Worm (Caenorhabditis elegans): Measurements from ENCODE around the gene nlf-1.
A peak's percentile ranks its signal among the peaks of the same experiment; 100 is the strongest.

The nlf-1 gene

DNA sequence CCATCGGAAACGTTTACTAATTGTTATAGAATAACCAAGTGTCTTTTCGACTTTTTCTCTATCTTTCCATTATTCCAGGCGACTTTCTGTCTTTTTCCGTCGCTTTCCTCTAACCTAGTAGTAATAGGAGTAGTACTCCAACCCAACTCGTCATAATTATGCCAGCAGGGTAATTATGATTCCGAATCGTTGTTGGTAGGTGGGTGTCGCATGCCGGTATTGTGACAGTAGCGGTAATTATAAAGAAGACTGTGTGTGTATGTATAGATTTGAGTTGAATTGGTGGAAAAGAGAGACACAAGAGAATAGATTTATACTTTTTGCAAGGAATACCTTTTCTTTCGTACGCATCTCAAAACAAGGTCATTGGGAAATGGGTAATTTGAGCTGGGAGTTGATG is 12.3 kb downstream of the nlf-1 start:
- TF ChIP-seq dsc-1 (tag; optimal IDR thresholded peaks at IDR 0.05): no peak
- TF ChIP-seq blmp-1 (tag; optimal IDR thresholded peaks at IDR 0.05): peak; percentile 29
- TF ChIP-seq mdl-1 (tag; optimal IDR thresholded peaks at IDR 0.05): no peak
- peak; percentile 27 for TF ChIP-seq ceh-8 (GFP tag; optimal IDR thresholded peaks at IDR 0.05)
- TF ChIP-seq mep-1 (tag; optimal IDR thresholded peaks at IDR 0.05): peak; percentile 25
- peak; percentile 81 for TF ChIP-seq nhr-85 (tag)
- TF ChIP-seq ces-1 (GFP tag; optimal IDR thresholded peaks at IDR 0.05): no peak

DNA sequence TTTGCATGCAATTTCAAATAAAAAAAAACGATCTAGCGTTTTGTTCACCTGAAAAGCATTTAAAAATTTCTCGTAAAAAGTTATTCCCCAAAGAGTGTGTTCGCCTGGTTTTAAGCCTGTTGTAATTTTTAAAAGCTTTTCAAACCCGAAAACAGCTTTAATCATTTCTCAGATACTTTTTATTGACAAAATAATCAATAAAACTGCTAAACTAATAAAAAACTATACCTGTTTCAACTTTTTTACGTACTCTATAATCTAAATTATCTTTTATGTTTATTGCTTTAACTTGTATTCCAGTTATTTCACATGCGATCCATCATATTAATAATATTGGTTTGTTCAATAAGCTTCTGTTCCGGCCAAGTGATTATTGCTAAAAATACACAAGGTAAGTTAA is 13.3 kb downstream of the nlf-1 start, which contains the start of gene cutl-21:
cutl-21 (plus strand) TSS at position 301 of the 400 bp plus-strand sequence.
- TF ChIP-seq nhr-12 (tag; optimal IDR thresholded peaks at IDR 0.05): no peak
- TF ChIP-seq hlh-4 (tag; optimal IDR thresholded peaks at IDR 0.05): no peak
- no peak for TF ChIP-seq hlh-17 (GFP tag; optimal IDR thresholded peaks at IDR 0.05; ENCODE audit: borderline replicate concordance)
- TF ChIP-seq nhr-20 (tag; optimal IDR thresholded peaks at IDR 0.05): no peak
- no peak for TF ChIP-seq vab-15 (tag; optimal IDR thresholded peaks at IDR 0.05)
- TF ChIP-seq ceh-8 (GFP tag; optimal IDR thresholded peaks at IDR 0.05): no peak
- TF ChIP-seq tbx-2 (tag; optimal IDR thresholded peaks at IDR 0.05): no peak
- TF ChIP-seq lsy-2 (tag; optimal IDR thresholded peaks at IDR 0.05): no peak
- no peak for TF ChIP-seq jun-1 (tag; optimal IDR thresholded peaks at IDR 0.05)
- no peak for TF ChIP-seq elt-2 (tag; optimal IDR thresholded peaks at IDR 0.05)
- TF ChIP-seq ceh-82 (tag; optimal IDR thresholded peaks at IDR 0.05): no peak
- no peak for TF ChIP-seq ceh-90 (tag; optimal IDR thresholded peaks at IDR 0.05)

DNA sequence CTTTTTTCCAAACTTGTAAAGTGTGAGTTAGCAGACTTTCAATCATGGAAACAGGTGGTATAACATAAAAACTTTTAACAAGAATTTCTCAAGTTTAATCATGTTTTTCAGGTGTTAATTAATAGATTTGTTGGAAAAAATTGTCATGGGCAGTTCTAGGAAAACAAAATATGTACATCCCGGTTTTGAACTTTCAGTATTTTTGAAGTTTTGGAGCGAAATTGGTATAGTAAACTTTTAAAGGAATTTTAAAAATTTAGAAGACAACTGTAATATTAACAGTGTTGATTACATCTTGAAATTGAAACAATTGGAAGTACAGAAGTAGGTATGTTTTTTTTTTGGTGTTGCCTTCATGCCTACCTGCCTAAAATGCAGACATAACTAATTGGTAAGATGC is 22.7 kb downstream of the nlf-1 start:
- TF ChIP-seq nhr-71 (tag; optimal IDR thresholded peaks at IDR 0.05) (peak; percentile 33), nhr-47 (tag; optimal IDR thresholded peaks at IDR 0.05) (peak; percentile 1), ceh-88 (GFP tag; IDR thresholded peaks at IDR 0.05) (no peak), hlh-4 (tag; optimal IDR thresholded peaks at IDR 0.05) (peak; percentile 68)

DNA sequence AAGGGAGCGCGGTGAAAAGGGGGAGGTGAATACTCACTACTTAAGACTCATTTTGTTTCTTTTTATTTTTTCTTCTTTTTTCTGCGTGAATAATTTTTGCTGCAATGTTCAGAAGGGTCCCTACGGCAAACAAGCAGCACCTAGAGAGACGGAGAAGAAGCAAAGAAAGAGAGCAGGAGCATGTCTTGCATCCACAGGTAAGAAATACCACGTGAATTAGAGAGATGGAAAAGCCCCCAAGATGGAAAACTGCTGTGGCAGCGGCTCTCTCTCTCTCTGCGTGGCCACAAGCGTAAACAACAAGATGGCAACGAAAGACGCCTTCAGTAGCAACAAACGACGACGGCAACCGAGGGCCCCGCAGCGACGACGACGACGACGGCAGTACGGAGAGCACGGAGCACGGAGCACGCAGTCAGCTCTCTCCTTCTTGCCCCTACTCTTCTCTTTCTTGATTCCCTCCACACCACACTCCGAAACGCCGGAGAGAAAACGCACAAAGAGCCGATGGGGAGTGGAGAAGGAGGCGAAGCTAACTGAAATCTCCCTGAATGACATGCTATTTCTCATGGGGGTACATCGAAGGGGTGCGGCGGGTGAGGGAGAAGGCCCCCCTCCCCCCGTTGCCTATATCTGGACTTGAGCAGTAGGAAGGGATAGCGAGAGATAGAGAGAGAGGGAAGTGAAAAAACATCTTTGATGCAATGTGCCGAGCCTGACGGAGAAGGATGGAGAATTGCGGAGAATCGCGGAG is 24.5 kb downstream of the nlf-1 start:
- TF ChIP-seq xbp-1 (tag; optimal IDR thresholded peaks at IDR 0.05) (peak; percentile 19), elt-3 (tag; optimal IDR thresholded peaks at IDR 0.05) (no peak), unc-86 (tag; optimal IDR thresholded peaks at IDR 0.05) (peak; percentile 89), efl-1 (optimal IDR thresholded peaks at IDR 0.05) (peak; percentile 5 to 29), efl-1 (GFP tag; optimal IDR thresholded peaks at IDR 0.05 in 1 of 2) (peak in 1 of 2 experiments; percentile 79), hpl-2 (GFP tag; optimal IDR thresholded peaks at IDR 0.05) (no peak), egl-13 (tag; optimal IDR thresholded peaks at IDR 0.05) (peak; percentile 88), fkh-8 (tag; optimal IDR thresholded peaks at IDR 0.05) (peak; percentile 87), fkh-10 (GFP tag; optimal IDR thresholded peaks at IDR 0.05) (peak; percentile 64), swsn-7 (tag; optimal IDR thresholded peaks at IDR 0.05) (peak; percentile 76), zip-4 (GFP tag; optimal IDR thresholded peaks at IDR 0.05) (no peak), dsc-1 (tag; optimal IDR thresholded peaks at IDR 0.05) (peak; percentile 78), nhr-19 (GFP tag; conservative IDR thresholded peaks at IDR 0.05) (peak; percentile 33), snu-23 (GFP tag; optimal IDR thresholded peaks at IDR 0.05) (peak; percentile 71), sox-4 (tag; optimal IDR thresholded peaks at IDR 0.05) (peak; percentile 70), tbx-2 (tag; optimal IDR thresholded peaks at IDR 0.05) (peak; percentile 76), rnt-1 (tag; optimal IDR thresholded peaks at IDR 0.05) (peak; percentile 26), ceh-88 (GFP tag; IDR thresholded peaks at IDR 0.05) (peak; percentile 47; the same call in 1 of the 2 replicates), mab-9 (GFP tag; IDR thresholded peaks at IDR 0.05) (peak; percentile 26; the same call in 1 of the 2 replicates), C16A3.4 (tag; optimal IDR thresholded peaks at IDR 0.05) (peak; percentile 7), nhr-47 (tag; optimal IDR thresholded peaks at IDR 0.05) (peak; percentile 81), irx-1 (tag; optimal IDR thresholded peaks at IDR 0.05) (peak; percentile 23), mef-2 (tag; optimal IDR thresholded peaks at IDR 0.05) (peak; percentile 3), sptf-1 (tag; optimal IDR thresholded peaks at IDR 0.05) (no peak), isw-1 (GFP tag; IDR thresholded peaks at IDR 0.05) (peak; percentile 41), ceh-63 (GFP tag; optimal IDR thresholded peaks at IDR 0.05) (no peak), nhr-20 (tag; optimal IDR thresholded peaks at IDR 0.05) (peak; percentile 3), unc-62 (GFP tag; optimal IDR thresholded peaks at IDR 0.05) (no peak), pqm-1 (tag; optimal IDR thresholded peaks at IDR 0.05) (no peak), jun-1 (tag; optimal IDR thresholded peaks at IDR 0.05) (peak; percentile 40)
